Worm (Caenorhabditis elegans) whole organism, early embryonic: ENCODE results near the gene sri-67.

Experiments
- B0310.2 ChIP-seq: sonication (generic microtip); optimal IDR thresholded peaks from 2 replicates; lab custom pipeline; 2016; ENCODE audit warnings: mild to moderate bottlenecking, missing genetic modification characterization, missing compliant biosample characterization
- F13C5.2 ChIP-seq: sonication (generic microtip); optimal IDR thresholded peaks from 2 replicates; lab custom pipeline; 2017; ENCODE audit warnings: mild to moderate bottlenecking, missing genetic modification characterization, inconsistent platforms, missing compliant biosample characterization
- ama-1 ChIP-seq: fragments of 150-350 bp; optimal IDR thresholded peaks from 2 replicates; lab custom pipeline; 2014
- ceh-13 ChIP-seq: fragments of 200-800 bp; sonication (Bioruptor generic); optimal IDR thresholded peaks from 2 replicates; lab custom pipeline; 2018; ENCODE audit warnings: mild to moderate bottlenecking, missing genetic modification characterization, missing compliant biosample characterization
- ceh-36 ChIP-seq: sonication (generic microtip); optimal IDR thresholded peaks from 2 replicates; lab custom pipeline; 2016; ENCODE audit warnings: missing genetic modification characterization, inconsistent platforms, missing compliant biosample characterization
- ets-7 ChIP-seq: sonication (generic microtip); optimal IDR thresholded peaks from 2 replicates; lab custom pipeline; 2016; ENCODE audit warnings: missing genotype, missing genetic modification characterization, missing compliant biosample characterization
- flt-1 ChIP-seq: fragments of 200-800 bp; sonication (Bioruptor generic); IDR thresholded peaks from 2 replicates; pipeline ENCODE4 v1.3.6; 2022; ENCODE audit warnings: missing genetic modification characterization, missing compliant biosample characterization
- sea-1 ChIP-seq: fragments of 200-800 bp; sonication (Bioruptor generic); conservative IDR thresholded peaks from 2 replicates; pipeline ENCODE4 v1.3.6; 2022; ENCODE audit warnings: missing genetic modification characterization, missing compliant biosample characterization
- tbx-37 ChIP-seq: fragments of 200-800 bp; sonication (Bioruptor generic); conservative IDR thresholded peaks from 2 replicates; pipeline ENCODE4 v1.3.6; 2022; ENCODE audit warnings: missing genetic modification reagents, missing genetic modification characterization, missing compliant biosample characterization
- tra-4 ChIP-seq: sonication (generic microtip); optimal IDR thresholded peaks from 2 replicates; lab custom pipeline; 2017; ENCODE audit warnings: missing genetic modification characterization, missing compliant biosample characterization

DNA sequence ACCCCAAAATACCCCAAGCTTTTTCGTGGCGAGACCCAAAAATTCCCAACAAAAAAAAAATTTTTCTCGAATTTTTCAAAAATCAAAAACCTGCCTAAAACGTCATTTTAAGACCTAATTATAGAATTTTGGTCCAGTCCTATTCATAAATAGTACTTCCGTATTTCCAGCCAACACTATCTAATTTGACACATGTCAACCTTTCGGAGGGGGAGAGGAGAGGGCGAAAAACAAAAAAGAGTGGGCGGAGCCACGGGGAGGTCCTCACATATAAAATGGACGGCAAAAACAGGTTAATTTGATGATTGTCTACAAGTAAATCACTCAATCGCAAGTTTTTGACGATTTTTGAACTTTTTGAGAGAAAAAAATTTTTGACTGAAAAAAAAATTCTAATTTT is 49.5 kb downstream of the sri-67 start, which contains the start of gene Y113G7A.16:
- TF ChIP-seq tra-4 (tag; lab: Kevin White, UChicago) (no peak), B0310.2 (tag; lab: Kevin White, UChicago) (no peak), flt-1 (GFP tag; lab: Robert Waterston, UW) (no peak), ceh-13 (no peak), sea-1 (GFP tag; lab: Robert Waterston, UW) (no peak), tbx-37 (no peak), ceh-36 (no peak), ama-1 (lab: Kevin White, UChicago) (no peak), ets-7 (tag; lab: Kevin White, UChicago) (no peak), F13C5.2 (no peak)
